Fruit fly (Drosophila melanogaster) whole organism, embryonic: ENCODE data around the gene Tg.

Experiments
- Awh ChIP-seq: fragments of 200-800 bp; sonication (Bioruptor generic); IDR thresholded peaks from 2 replicates; pipeline ENCODE4, ENCODE4 v1.3.6; 2022; ENCODE audit warnings: missing biosample characterization, missing genetic modification characterization
- Blimp-1 ChIP-seq: fragments of 200-800 bp; sonication (Bioruptor generic); optimal IDR thresholded peaks from 3 replicates; lab custom pipeline; 2018; ENCODE audit warnings: missing biosample characterization, missing genetic modification characterization, mild to moderate bottlenecking, moderate library complexity, missing genetic modification reagents
- CG11247 ChIP-seq: fragments of 200-800 bp; sonication (Bioruptor generic); IDR thresholded peaks from 2 replicates; pipeline ENCODE4 v1.3.6; 2022; ENCODE audit warnings: missing biosample characterization, missing genetic modification characterization
- CG11696 ChIP-seq: fragments of 200-800 bp; sonication (Bioruptor generic); IDR thresholded peaks from 2 replicates; pipeline ENCODE4 v1.3.6; 2022; ENCODE audit warnings: missing biosample characterization, missing genetic modification characterization
- CG12071 ChIP-seq: fragments of 200-800 bp; sonication (Bioruptor generic); optimal IDR thresholded peaks from 3 replicates; lab custom pipeline; 2018; ENCODE audit warnings: missing biosample characterization, mild to moderate bottlenecking, missing genetic modification characterization
- CG13624 ChIP-seq: fragments of 200-800 bp; sonication (Bioruptor generic); optimal IDR thresholded peaks from 2 replicates; lab custom pipeline; 2016; ENCODE audit warnings: missing biosample characterization, missing genetic modification characterization
- CG16779 ChIP-seq: fragments of 200-800 bp; sonication (Bioruptor generic); IDR thresholded peaks from 2 replicates; pipeline ENCODE4 v1.3.6; 2022; ENCODE audit warnings: missing biosample characterization, missing genetic modification characterization
- CG16813 ChIP-seq: fragments of 200-800 bp; sonication (Bioruptor generic); IDR thresholded peaks from 3 replicates; pipeline ENCODE4 v1.3.6; 2022; ENCODE audit warnings: missing biosample characterization, missing genetic modification characterization; ENCODE audit not compliant: partially characterized antibody
- CG17912 ChIP-seq: fragments of 200-800 bp; sonication (Bioruptor generic); optimal IDR thresholded peaks from 2 replicates; lab custom pipeline; 2018; ENCODE audit warnings: missing biosample characterization, mild to moderate bottlenecking, missing genetic modification characterization
- CG1792 ChIP-seq: fragments of 200-800 bp; sonication (Bioruptor generic); optimal IDR thresholded peaks from 2 replicates; lab custom pipeline; 2016; ENCODE audit warnings: missing biosample characterization, missing genetic modification characterization
- CG30020 ChIP-seq: fragments of 200-800 bp; optimal IDR thresholded peaks from 2 replicates; lab custom pipeline; 2019; ENCODE audit warnings: missing biosample characterization, mild to moderate bottlenecking, missing genetic modification characterization, moderate library complexity
- CG34422 ChIP-seq: fragments of 200-800 bp; sonication (Bioruptor generic); IDR thresholded peaks from 3 replicates; pipeline ENCODE4 v1.3.6; 2022; ENCODE audit warnings: missing biosample characterization, missing genetic modification characterization
- CG42726 ChIP-seq: fragments of 200-800 bp; sonication (Bioruptor generic); IDR thresholded peaks from 2 replicates; pipeline ENCODE4 v1.3.6; 2022; ENCODE audit warnings: missing biosample characterization, missing genetic modification characterization; ENCODE audit not compliant: partially characterized antibody
- CG4617 ChIP-seq: fragments of 200-800 bp; sonication (Bioruptor generic); optimal IDR thresholded peaks from 3 replicates; lab custom pipeline; 2016; ENCODE audit warnings: missing biosample characterization, missing genetic modification characterization, borderline replicate concordance
- CG9215 ChIP-seq: fragments of 200-800 bp; sonication (Bioruptor generic); IDR thresholded peaks from 2 replicates; pipeline ENCODE4 v1.3.6; 2022; ENCODE audit warnings: missing biosample characterization, missing genetic modification characterization
- CoRest ChIP-seq: fragments of 200-800 bp; sonication (Bioruptor generic); optimal IDR thresholded peaks from 3 replicates; lab custom pipeline; 2018; ENCODE audit warnings: missing biosample characterization, mild to moderate bottlenecking, missing genetic modification characterization, moderate library complexity
- Dip2 ChIP-seq: fragments of 200-800 bp; sonication (Bioruptor generic); IDR thresholded peaks from 2 replicates; pipeline ENCODE4 v1.3.6; 2022; ENCODE audit warnings: missing biosample characterization, missing genetic modification characterization
- Doc3 ChIP-seq: fragments of 200-800 bp; sonication (Bioruptor generic); IDR thresholded peaks from 3 replicates; pipeline ENCODE4 v1.3.6; 2022; ENCODE audit warnings: missing biosample characterization, missing genetic modification characterization; ENCODE audit not compliant: partially characterized antibody
- Dp ChIP-seq: fragments of 200-800 bp; sonication (Bioruptor generic); optimal IDR thresholded peaks from 2 replicates; lab custom pipeline; 2018; ENCODE audit warnings: missing biosample characterization, mild to moderate bottlenecking, missing genetic modification characterization, moderate library complexity
- Elba2 ChIP-seq: fragments of 200-800 bp; sonication (Bioruptor generic); optimal IDR thresholded peaks from 3 replicates; lab custom pipeline; 2016; ENCODE audit warnings: missing biosample characterization, missing genetic modification characterization
- MESR4 ChIP-seq: fragments of 200-800 bp; sonication (Bioruptor generic); optimal IDR thresholded peaks from 2 replicates; lab custom pipeline; 2018; ENCODE audit warnings: missing biosample characterization, mild to moderate bottlenecking, missing genetic modification characterization, moderate library complexity
- Med ChIP-seq: fragments of 200-800 bp; sonication (Bioruptor generic); peaks from one replicate; lab custom pipeline; 2016; ENCODE audit warnings: missing biosample characterization, missing genetic modification characterization, mild to moderate bottlenecking, inconsistent platforms, moderate library complexity
- Mes4 ChIP-seq: fragments of 200-800 bp; sonication (Bioruptor generic); optimal IDR thresholded peaks from 2 replicates; lab custom pipeline; 2016; ENCODE audit warnings: missing biosample characterization, missing genetic modification characterization
- Myb ChIP-seq: fragments of 200-800 bp; sonication (Bioruptor generic); optimal IDR thresholded peaks from 2 replicates; lab custom pipeline; 2016; ENCODE audit warnings: missing biosample characterization, missing genetic modification characterization
- Ravus ChIP-seq: fragments of 200-800 bp; sonication (Bioruptor generic); IDR thresholded peaks from 2 replicates; pipeline ENCODE4 v1.3.6; 2022; ENCODE audit warnings: missing biosample characterization, missing genetic modification characterization
- Scr ChIP-seq: fragments of 200-800 bp; sonication (Bioruptor generic); IDR thresholded peaks from 2 replicates; pipeline ENCODE4 v1.3.6; 2022; ENCODE audit warnings: missing biosample characterization, missing genetic modification characterization; ENCODE audit not compliant: partially characterized antibody
- Sox102F ChIP-seq: fragments of 200-800 bp; sonication (Bioruptor generic); optimal IDR thresholded peaks from 2 replicates; lab custom pipeline; 2018; ENCODE audit warnings: missing biosample characterization, mild to moderate bottlenecking, missing genetic modification characterization, moderate library complexity
- YL-1 ChIP-seq: fragments of 200-800 bp; sonication (Bioruptor generic); optimal IDR thresholded peaks from 3 replicates; lab custom pipeline; 2017; ENCODE audit warnings: missing biosample characterization, mild to moderate bottlenecking, missing genetic modification characterization
- amos ChIP-seq: fragments of 200-800 bp; sonication (Bioruptor generic); IDR thresholded peaks from 2 replicates; pipeline ENCODE4 v1.3.6; 2022; ENCODE audit warnings: missing biosample characterization, missing genetic modification characterization; ENCODE audit not compliant: partially characterized antibody
- ato ChIP-seq: fragments of 200-800 bp; sonication (Bioruptor generic); IDR thresholded peaks from 2 replicates; pipeline ENCODE4 v1.3.6; 2022; ENCODE audit warnings: missing biosample characterization, missing genetic modification characterization; ENCODE audit not compliant: partially characterized antibody
- btn ChIP-seq: fragments of 200-800 bp; sonication (Bioruptor generic); optimal IDR thresholded peaks from 2 replicates; lab custom pipeline; 2016; ENCODE audit warnings: missing biosample characterization, missing genetic modification characterization
- chinmo ChIP-seq: fragments of 200-800 bp; sonication (Bioruptor generic); IDR thresholded peaks from 4 replicates; pipeline ENCODE4 v1.3.6; 2022; ENCODE audit warnings: missing biosample characterization, missing genetic modification characterization; ENCODE audit not compliant: partially characterized antibody
- crp ChIP-seq, 2 experiments: fragments of 200-800 bp; sonication (Bioruptor generic); optimal IDR thresholded peaks; 2 replicates in 1 of 2; 3 replicates in 1 of 2; lab custom pipeline; 2017; ENCODE audit warnings: missing biosample characterization in 2 of 2, missing genetic modification characterization in 2 of 2, mild to moderate bottlenecking in 1 of 2, moderate library complexity in 1 of 2
- cwo ChIP-seq: fragments of 200-800 bp; sonication (Bioruptor generic); optimal IDR thresholded peaks from 3 replicates; lab custom pipeline; 2017; ENCODE audit warnings: missing biosample characterization, missing genetic modification characterization, mild to moderate bottlenecking, moderate library complexity, missing genetic modification reagents
- dan ChIP-seq: fragments of 200-800 bp; sonication (Bioruptor generic); IDR thresholded peaks from 2 replicates; pipeline ENCODE4 v1.3.6; 2022; ENCODE audit warnings: missing biosample characterization, missing genetic modification characterization
- mld ChIP-seq: fragments of 200-800 bp; sonication (Bioruptor generic); IDR thresholded peaks from 3 replicates; pipeline ENCODE4 v1.3.6; 2022; ENCODE audit warnings: missing biosample characterization, missing genetic modification characterization; ENCODE audit not compliant: partially characterized antibody
- nerfin-2 ChIP-seq: fragments of 200-800 bp; sonication (Bioruptor generic); IDR thresholded peaks from 2 replicates; pipeline ENCODE4 v1.3.6; 2022; ENCODE audit warnings: missing biosample characterization, missing genetic modification characterization; ENCODE audit not compliant: partially characterized antibody
- pros ChIP-seq: fragments of 200-800 bp; sonication (Bioruptor generic); optimal IDR thresholded peaks from 3 replicates; lab custom pipeline; 2019; ENCODE audit warnings: missing biosample characterization, mild to moderate bottlenecking, missing genetic modification characterization, moderate library complexity
- repo ChIP-seq: fragments of 200-800 bp; sonication (Bioruptor generic); optimal IDR thresholded peaks from 2 replicates; lab custom pipeline; 2016; ENCODE audit warnings: missing biosample characterization, missing genetic modification characterization
- sna ChIP-seq: fragments of 200-800 bp; sonication (Bioruptor generic); IDR thresholded peaks from 2 replicates; pipeline ENCODE4 v1.3.6; 2022; ENCODE audit warnings: missing biosample characterization, missing genetic modification characterization; ENCODE audit not compliant: partially characterized antibody
- sob ChIP-seq: fragments of 200-800 bp; sonication (Bioruptor generic); IDR thresholded peaks from 2 replicates; pipeline ENCODE4 v1.3.6; 2022; ENCODE audit warnings: missing biosample characterization, missing genetic modification characterization
- stwl ChIP-seq: fragments of 200-800 bp; sonication (Bioruptor generic); optimal IDR thresholded peaks from 3 replicates; lab custom pipeline; 2018; ENCODE audit warnings: missing biosample characterization, mild to moderate bottlenecking, missing genetic modification characterization, moderate library complexity
- tgo ChIP-seq: fragments of 200-800 bp; sonication (Bioruptor generic); IDR thresholded peaks from 3 replicates; pipeline ENCODE4 v1.3.6; 2022; ENCODE audit warnings: missing biosample characterization, missing genetic modification characterization
- trem ChIP-seq: fragments of 200-800 bp; optimal IDR thresholded peaks from 3 replicates; lab custom pipeline; 2019; ENCODE audit warnings: missing biosample characterization, mild to moderate bottlenecking, missing genetic modification characterization, moderate library complexity
- wdn ChIP-seq: fragments of 200-800 bp; sonication (Bioruptor generic); IDR thresholded peaks from 2 replicates; pipeline ENCODE4 v1.3.6; 2022; ENCODE audit warnings: missing biosample characterization, missing genetic modification characterization
- yki ChIP-seq: fragments of >200 bp; optimal IDR thresholded peaks from 3 replicates; lab custom pipeline; 2018
- zen2 ChIP-seq: fragments of 200-800 bp; sonication (Bioruptor generic); IDR thresholded peaks from 3 replicates; pipeline ENCODE4 v1.3.6; 2022; ENCODE audit warnings: missing biosample characterization, missing genetic modification characterization; ENCODE audit not compliant: partially characterized antibody

Tg gene

dm6 chr2L:8042645-8043281 is 31.6 kb downstream of the Tg start, which contains the start of gene RpL36A (continued):
- TF ChIP-seq CG17912 (GFP tag; lab: Kevin White, UChicago) (peak; percentile 72), wdn (GFP tag; lab: Robert Waterston, UW) (no peak; the same call in 1 of the 2 replicates), Dip2 (GFP tag; lab: Robert Waterston, UW) (no peak), CoRest (peak; percentile 55), CG11247 (GFP tag; lab: Robert Waterston, UW) (peak; percentile 66), Sox102F (no peak), CG11696 (GFP tag; lab: Robert Waterston, UW) (0 out of 2 replicates have a peak, but pooled peaks have one; percentile 23), Mes4 (GFP tag; lab: Kevin White, UChicago) (peak; percentile 92), CG30020 (tag; lab: Kevin White, UChicago) (peak; percentile 86), sob (GFP tag; lab: Robert Waterston, UW) (peak; percentile 84), CG12071 (GFP tag; lab: Kevin White, UChicago) (peak; percentile 75), btn (no peak)

dm6 chr2L:8043282-8043668 is 32.1 kb downstream of the Tg start, which contains the start of gene Megf8:
Gene Megf8, plus strand, starts transcription at chr2L:8043471.
- no peak for TF ChIP-seq yki (lab: Kevin White, UChicago)
- 0 out of 3 replicates have a peak, but pooled peaks have one; percentile 8 for TF ChIP-seq CG34422 (GFP tag; lab: Robert Waterston, UW)
- peak; percentile 9 for TF ChIP-seq trem (tag; lab: Kevin White, UChicago)
- TF ChIP-seq CG42726 (GFP tag; lab: Robert Waterston, UW): peak; percentile 21; the same call in 1 of the 2 replicates
- TF ChIP-seq nerfin-2 (GFP tag; lab: Robert Waterston, UW): peak; percentile 75
- TF ChIP-seq MESR4 (GFP tag; lab: Kevin White, UChicago): peak; percentile 77
- TF ChIP-seq CG9215 (GFP tag; lab: Robert Waterston, UW): peak; percentile 85
- TF ChIP-seq ato: peak; percentile 77
- TF ChIP-seq Myb: peak; percentile 81
- TF ChIP-seq CG4617: peak; percentile 35
- TF ChIP-seq chinmo (GFP tag; lab: Robert Waterston, UW): peak; percentile 92
- no peak for TF ChIP-seq CG1792 (GFP tag; lab: Kevin White, UChicago)
- no peak for TF ChIP-seq Elba2
- TF ChIP-seq Scr (GFP tag; lab: Robert Waterston, UW): peak; percentile 12; the same call in 1 of the 2 replicates
- TF ChIP-seq Blimp-1: peak; percentile 100
- TF ChIP-seq Ravus (GFP tag; lab: Robert Waterston, UW): no peak
- TF ChIP-seq pros (GFP tag; lab: Kevin White, UChicago): no peak
- peak; percentile 84 for TF ChIP-seq zen2 (GFP tag; lab: Robert Waterston, UW)
- TF ChIP-seq dan: no peak
- peak; percentile 51 for TF ChIP-seq stwl (tag; lab: Kevin White, UChicago)
- no peak for TF ChIP-seq cwo (GFP tag; lab: Kevin White, UChicago)
- peak; percentile 47; the same call in 1 of the 3 replicates for TF ChIP-seq mld
- peak; percentile 5; the same call in 2 of the 3 replicates for TF ChIP-seq CG16813 (GFP tag; lab: Robert Waterston, UW)
- TF ChIP-seq crp (GFP tag; optimal IDR thresholded peaks at IDR 0.05; lab: Kevin White, UChicago): peak; percentile 48 to 90
- no peak for TF ChIP-seq CG13624 (GFP tag; lab: Kevin White, UChicago)
- peak; percentile 31; the same call in 1 of the 3 replicates for TF ChIP-seq Doc3 (GFP tag; lab: Robert Waterston, UW)
- peak; percentile 73 for TF ChIP-seq YL-1 (GFP tag; lab: Kevin White, UChicago)
- no peak for TF ChIP-seq Awh
- no peak for TF ChIP-seq Med (GFP tag; lab: Kevin White, UChicago)
- TF ChIP-seq Dp: peak; percentile 26
- TF ChIP-seq amos (GFP tag; lab: Robert Waterston, UW): peak; percentile 61; the same call in 1 of the 2 replicates
- no peak for TF ChIP-seq tgo
- peak; percentile 55 for TF ChIP-seq sna
- TF ChIP-seq CG16779: no peak
- no peak for TF ChIP-seq repo (GFP tag; lab: Kevin White, UChicago)
